Worm (Caenorhabditis elegans) whole organism, L4/young adult: Measurements from ENCODE around the gene F43C11.1.

ENCODE experiments used
- W03F9.2 ChIP-seq: fragments of 150-350 bp; optimal IDR thresholded peaks from 2 replicates; lab custom pipeline; 2014; ENCODE audit warnings: missing biosample characterization, missing genetic modification characterization
- dao-5 ChIP-seq: sonication (generic microtip); optimal IDR thresholded peaks from 2 replicates; lab custom pipeline; 2016; ENCODE audit warnings: missing genotype, missing genetic modification characterization, moderate library complexity, missing compliant biosample characterization
- him-1 ChIP-seq: sonication (generic microtip); optimal IDR thresholded peaks from 2 replicates; lab custom pipeline; 2016; ENCODE audit warnings: missing genotype, missing genetic modification reagents, missing genetic modification characterization, missing compliant biosample characterization

ce11 chrII:2393821-2394220 lies 36.9 kb downstream of the F43C11.1 start, which contains the start of gene F16G10.11:
- TF ChIP-seq W03F9.2 (tag; lab: Kevin White, UChicago) (no peak), dao-5 (tag; lab: Kevin White, UChicago) (no peak), him-1 (tag; lab: Kevin White, UChicago) (no peak)
